Worm (Caenorhabditis elegans) whole organism, L4/young adult: ENCODE results near the gene C15C8.6.

Experiments used
- W03F9.2 ChIP-seq: fragments of 150-350 bp; optimal IDR thresholded peaks from 2 replicates; lab custom pipeline; 2014; ENCODE audit warnings: missing biosample characterization, missing genetic modification characterization
- dao-5 ChIP-seq: sonication (generic microtip); optimal IDR thresholded peaks from 2 replicates; lab custom pipeline; 2016; ENCODE audit warnings: missing genotype, missing genetic modification characterization, moderate library complexity, missing compliant biosample characterization
- him-1 ChIP-seq: sonication (generic microtip); optimal IDR thresholded peaks from 2 replicates; lab custom pipeline; 2016; ENCODE audit warnings: missing genotype, missing genetic modification reagents, missing genetic modification characterization, missing compliant biosample characterization

DNA sequence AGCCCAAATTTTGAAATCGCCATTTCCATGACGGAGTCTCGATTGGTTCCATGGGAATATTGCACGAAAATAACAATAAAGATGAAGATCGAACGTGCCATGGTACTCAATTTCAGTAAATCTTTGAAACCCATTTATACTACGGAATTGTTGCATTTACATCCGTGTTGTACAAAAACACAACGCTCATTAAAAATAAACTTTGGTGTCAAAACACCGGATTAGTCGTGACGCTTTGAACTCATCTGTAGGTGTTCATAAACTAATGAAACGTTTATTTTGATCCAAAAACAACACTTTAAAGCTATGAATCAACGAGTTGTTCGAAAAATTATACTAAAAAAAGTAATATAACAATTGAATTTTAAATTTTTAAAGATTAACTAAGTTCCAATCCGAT, 37.2 kb downstream of the C15C8.6 start, which contains the start of gene R11D1.4:
- TF ChIP-seq him-1 (tag; lab: Kevin White, UChicago) (no peak), W03F9.2 (no peak), dao-5 (no peak)
